Worm (Caenorhabditis elegans) whole organism, L4 larva: ENCODE data around the gene M05D6.3.

ENCODE experiments used
- D1046.2 ChIP-seq: fragments of 200-800 bp; sonication (Bioruptor generic); IDR thresholded peaks from 2 replicates; pipeline ENCODE4 v1.3.6; 2022; ENCODE audit warnings: missing genetic modification characterization, missing compliant biosample characterization
- Y105C5A.15 ChIP-seq: fragments of 200-800 bp; sonication (Bioruptor generic); IDR thresholded peaks from 2 replicates; pipeline ENCODE4 v1.3.6; 2022; ENCODE audit warnings: missing genetic modification characterization, missing compliant biosample characterization
- ZK546.5 ChIP-seq, 2 experiments: sonication (generic microtip); optimal IDR thresholded peaks; 2 replicates each; lab custom pipeline; 2017; ENCODE audit warnings: missing biosample characterization in 2 of 2, missing genetic modification characterization in 2 of 2
- aha-1 ChIP-seq: fragments of 150-350 bp; peaks from one replicate; lab custom pipeline; 2014; ENCODE audit warnings: missing biosample characterization, missing genetic modification characterization
- arid-1 ChIP-seq: fragments of 200-800 bp; sonication (Bioruptor generic); conservative IDR thresholded peaks from 2 replicates; pipeline ENCODE4 v1.3.6; 2022; ENCODE audit warnings: missing genetic modification reagents, missing genetic modification characterization, missing compliant biosample characterization
- attf-4 ChIP-seq: sonication (generic microtip); optimal IDR thresholded peaks from 3 replicates; lab custom pipeline; 2017; ENCODE audit warnings: missing biosample characterization, missing genetic modification characterization
- ceh-28 ChIP-seq: fragments of 150-350 bp; optimal IDR thresholded peaks from 2 replicates; lab custom pipeline; 2014; ENCODE audit warnings: missing biosample characterization, missing genetic modification reagents, missing genetic modification characterization
- ceh-44 ChIP-seq: fragments of 200-800 bp; sonication (Bioruptor generic); IDR thresholded peaks from 2 replicates; pipeline ENCODE4 v1.3.6; 2022; ENCODE audit warnings: missing genetic modification reagents, missing genetic modification characterization, missing compliant biosample characterization
- ctbp-1 ChIP-seq: fragments of 200-800 bp; sonication (Bioruptor generic); IDR thresholded peaks from 2 replicates; pipeline ENCODE4 v1.3.6; 2022; ENCODE audit warnings: missing genetic modification reagents, missing genetic modification characterization, missing compliant biosample characterization
- daf-16 ChIP-seq, 3 experiments: sonication (generic microtip); optimal IDR thresholded peaks; 2 replicates each; lab custom pipeline; 2016 to 2017; ENCODE audit warnings: missing genetic modification characterization in 3 of 3, missing genetic modification reagents in 3 of 3, mild to moderate bottlenecking in 2 of 3, missing compliant biosample characterization in 2 of 3, missing biosample characterization in 1 of 3, moderate library complexity in 1 of 3
- daf-8 ChIP-seq: fragments of 200-800 bp; sonication (Bioruptor generic); IDR thresholded peaks from 2 replicates; pipeline ENCODE4 v1.3.6; 2022; ENCODE audit warnings: missing genetic modification characterization, missing compliant biosample characterization
- dmd-6 ChIP-seq: fragments of 200-800 bp; sonication (Bioruptor generic); IDR thresholded peaks from 2 replicates; pipeline ENCODE4 v1.3.6; 2022; ENCODE audit warnings: missing genetic modification reagents, missing genetic modification characterization, missing compliant biosample characterization
- duxl-1 ChIP-seq: sonication (generic microtip); optimal IDR thresholded peaks from 2 replicates; lab custom pipeline; 2016; ENCODE audit warnings: mild to moderate bottlenecking, missing genetic modification characterization, moderate library complexity, missing compliant biosample characterization; ENCODE audit not compliant: poor library complexity
- hif-1 ChIP-seq, 2 experiments: sonication (generic microtip); optimal IDR thresholded peaks; 2 replicates each; lab custom pipeline; 2016 to 2017; ENCODE audit warnings: missing compliant biosample characterization in 2 of 2, missing genetic modification characterization in 2 of 2, missing genetic modification reagents in 2 of 2, missing genotype in 2 of 2, mild to moderate bottlenecking in 1 of 2
- hlh-11 ChIP-seq: fragments of 200-800 bp; sonication (Bioruptor generic); optimal IDR thresholded peaks from 2 replicates; lab custom pipeline; 2018; ENCODE audit warnings: mild to moderate bottlenecking, missing genetic modification characterization, missing compliant biosample characterization
- hlh-30 ChIP-seq: sonication (generic microtip); optimal IDR thresholded peaks from 2 replicates; lab custom pipeline; 2017; ENCODE audit warnings: antibody characterized with exemption, mild to moderate bottlenecking, missing genetic modification characterization, missing compliant biosample characterization; ENCODE audit not compliant: insufficient read depth
- hmg-1.1 ChIP-seq: fragments of 200-800 bp; sonication (Bioruptor generic); IDR thresholded peaks from 2 replicates; pipeline ENCODE4 v1.3.6; 2022; ENCODE audit warnings: missing genetic modification reagents, missing genetic modification characterization, missing compliant biosample characterization
- lim-7 ChIP-seq: fragments of 200-800 bp; sonication (Bioruptor generic); IDR thresholded peaks from 2 replicates; pipeline ENCODE4 v1.3.6; 2022; ENCODE audit warnings: missing genetic modification characterization, missing compliant biosample characterization
- lin-38 ChIP-seq: fragments of 200-800 bp; sonication (Bioruptor generic); IDR thresholded peaks from 2 replicates; pipeline ENCODE4 v1.3.6; 2022; ENCODE audit warnings: missing genetic modification reagents, missing genetic modification characterization, missing compliant biosample characterization
- lir-3 ChIP-seq: sonication (generic microtip); optimal IDR thresholded peaks from 2 replicates; lab custom pipeline; 2016; ENCODE audit warnings: mild to moderate bottlenecking, missing genetic modification characterization, missing compliant biosample characterization
- mdl-1 ChIP-seq, 2 experiments: fragments of 150-350 bp in 1 of 2; sonication (generic microtip) in 1 of 2; optimal IDR thresholded peaks; 2 replicates each; lab custom pipeline; 2014 to 2017; ENCODE audit warnings: missing biosample characterization in 2 of 2, missing genetic modification characterization in 2 of 2
- nhr-10 ChIP-seq: fragments of 150-350 bp; optimal IDR thresholded peaks from 2 replicates; lab custom pipeline; 2014; ENCODE audit warnings: missing biosample characterization, missing genetic modification characterization
- nhr-111 ChIP-seq: fragments of 200-800 bp; sonication (Bioruptor generic); optimal IDR thresholded peaks from 2 replicates; lab custom pipeline; 2018; ENCODE audit warnings: mild to moderate bottlenecking, missing genetic modification characterization, missing compliant biosample characterization
- nhr-25 ChIP-seq: sonication (generic microtip); optimal IDR thresholded peaks from 2 replicates; lab custom pipeline; 2017; ENCODE audit warnings: missing genetic modification characterization, mild to moderate bottlenecking, missing compliant biosample characterization, antibody characterized with exemption, moderate library complexity, borderline replicate concordance; ENCODE audit not compliant: insufficient read depth
- pha-4 ChIP-seq, 2 experiments: fragments of 150-350 bp in 1 of 2; fragments of 200-800 bp in 1 of 2; sonication (Bioruptor generic) in 1 of 2; IDR thresholded peaks in 1 of 2; optimal IDR thresholded peaks in 1 of 2; 2 replicates each; pipeline versions ENCODE4 v1.3.6 to Lab custom; 2014 to 2022; ENCODE audit warnings: missing genetic modification characterization in 2 of 2, missing genetic modification reagents in 2 of 2, missing biosample characterization in 1 of 2, missing compliant biosample characterization in 1 of 2
- php-3 ChIP-seq: fragments of 200-800 bp; sonication (Bioruptor generic); IDR thresholded peaks from 2 replicates; pipeline ENCODE4 v1.3.6; 2022; ENCODE audit warnings: missing genetic modification reagents, missing genetic modification characterization, missing compliant biosample characterization
- rbr-2 ChIP-seq: sonication (generic microtip); optimal IDR thresholded peaks from 2 replicates; lab custom pipeline; 2016; ENCODE audit warnings: missing genotype, missing genetic modification characterization, missing compliant biosample characterization
- saeg-2 ChIP-seq: fragments of 200-800 bp; sonication (Bioruptor generic); IDR thresholded peaks from 2 replicates; pipeline ENCODE4 v1.3.6; 2022; ENCODE audit warnings: missing genetic modification reagents, missing genetic modification characterization, missing compliant biosample characterization
- set-16 ChIP-seq: fragments of 200-800 bp; sonication (Bioruptor generic); IDR thresholded peaks from 2 replicates; pipeline ENCODE4 v1.3.6; 2022; ENCODE audit warnings: missing genetic modification reagents, missing genetic modification characterization, missing compliant biosample characterization
- spr-3 ChIP-seq: fragments of 200-800 bp; sonication (Bioruptor generic); optimal IDR thresholded peaks from 2 replicates; lab custom pipeline; 2018; ENCODE audit warnings: mild to moderate bottlenecking, missing genetic modification characterization, missing compliant biosample characterization
- tag-97 ChIP-seq: fragments of 200-800 bp; sonication (Bioruptor generic); IDR thresholded peaks from 2 replicates; pipeline ENCODE4 v1.3.6; 2022; ENCODE audit warnings: missing genetic modification characterization, missing compliant biosample characterization
- unc-39 ChIP-seq: sonication (generic microtip); optimal IDR thresholded peaks from 2 replicates; lab custom pipeline; 2017; ENCODE audit warnings: missing biosample characterization, missing genetic modification characterization
- unc-62 ChIP-seq, 3 experiments: fragments of 150-350 bp in 1 of 3; sonication (generic microtip); optimal IDR thresholded peaks in 2 of 3; peaks in 1 of 3; 1 replicate in 1 of 3; 2 replicates in 2 of 3; lab custom pipeline; 2014 to 2017; ENCODE audit warnings: missing biosample characterization in 3 of 3, missing genetic modification characterization in 3 of 3, missing genetic modification reagents in 3 of 3, missing genotype in 1 of 3
- zfp-3 ChIP-seq: fragments of 200-800 bp; sonication (Bioruptor generic); conservative IDR thresholded peaks from 2 replicates; pipeline ENCODE4 v1.3.6; 2022; ENCODE audit warnings: missing genetic modification reagents, missing genetic modification characterization, missing compliant biosample characterization
- zip-11 ChIP-seq: fragments of 200-800 bp; sonication (Bioruptor generic); IDR thresholded peaks from 2 replicates; pipeline ENCODE4 v1.3.6; 2022; ENCODE audit warnings: missing genetic modification characterization, missing compliant biosample characterization
- zip-2 ChIP-seq: fragments of 150-350 bp; optimal IDR thresholded peaks from 2 replicates; lab custom pipeline; 2014; ENCODE audit warnings: missing biosample characterization, missing genetic modification characterization

Gene M05D6.3

DNA sequence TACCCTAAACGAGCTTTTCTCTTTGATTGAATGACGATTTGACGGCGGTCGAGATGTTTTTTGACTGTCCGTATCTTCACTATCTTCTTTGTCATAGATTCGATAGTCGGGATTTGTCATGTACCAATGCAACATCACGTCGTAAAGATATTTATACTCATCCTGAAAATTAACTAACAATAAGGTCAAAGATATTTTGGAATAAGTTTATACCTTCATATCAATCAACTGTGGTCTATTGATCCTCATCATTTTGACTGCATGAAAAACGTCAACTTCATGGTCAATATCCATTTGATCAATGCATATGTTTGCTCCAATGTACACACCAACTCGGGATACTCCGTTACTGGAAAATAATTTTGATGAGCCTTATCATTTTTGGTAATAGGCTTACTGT lies 12.6 kb downstream of the M05D6.3 start:
- TF ChIP-seq zip-2 (no peak), aha-1 (tag; lab: Kevin White, UChicago) (peak; percentile 53), ZK546.5 (tag; optimal IDR thresholded peaks at IDR 0.05; lab: Kevin White, UChicago) (no peak), zip-11 (GFP tag; lab: Robert Waterston, UW) (no peak), unc-62 (GFP tag; optimal IDR thresholded peaks at IDR 0.05 in 1 of 2; lab: Kevin White, UChicago) (peak in 1 of 2 experiments; percentile 63), unc-62 (tag; optimal IDR thresholded peaks at IDR 0.05; lab: Kevin White, UChicago) (no peak), lim-7 (no peak), unc-39 (tag; lab: Kevin White, UChicago) (no peak)

- TF ChIP-seq nhr-111 (GFP tag; lab: Kevin White, UChicago) (no peak), hlh-30 (no peak), lin-38 (no peak), unc-62 (GFP tag; optimal IDR thresholded peaks at IDR 0.05 in 1 of 2; lab: Kevin White, UChicago) (peak in 1 of 2 experiments; percentile 80), unc-62 (tag; optimal IDR thresholded peaks at IDR 0.05; lab: Kevin White, UChicago) (no peak), dmd-6 (no peak), set-16 (GFP tag; lab: Robert Waterston, UW) (no peak)
Measured at ce11 chrII:8494228-8494717, 18.7 kb downstream of the M05D6.3 start, which contains the start of gene M05D6.9. M05D6.9 (plus strand) TSS chrII:8494278.

DNA sequence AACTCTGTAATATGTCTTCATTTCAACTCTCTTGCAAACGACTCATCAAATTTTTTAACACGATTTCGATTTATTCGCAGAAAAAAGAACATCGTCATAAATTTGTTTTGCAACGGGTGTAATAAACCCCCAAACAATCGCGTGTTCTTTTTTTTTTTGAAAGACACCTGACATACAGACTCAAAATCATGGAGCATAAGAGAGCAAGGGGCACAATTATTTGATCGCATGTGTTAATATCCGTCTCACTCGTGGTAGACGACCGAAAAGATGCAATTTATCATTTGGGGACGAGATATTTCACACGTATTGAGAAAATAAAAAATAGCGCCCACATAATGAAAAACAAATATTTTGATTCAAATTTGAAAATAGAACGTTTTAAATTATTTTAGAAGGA lies 20.6 kb downstream of the M05D6.3 start:
- TF ChIP-seq ctbp-1 (no peak), php-3 (GFP tag; lab: Robert Waterston, UW) (no peak), rbr-2 (tag; lab: Kevin White, UChicago) (no peak), nhr-25 (tag; lab: Kevin White, UChicago) (no peak), Y105C5A.15 (GFP tag; lab: Robert Waterston, UW) (no peak), hlh-30 (peak; percentile 45), daf-16 (GFP tag; optimal IDR thresholded peaks at IDR 0.05; lab: Kevin White, UChicago) (peak in 1 of 2 experiments; percentile 65), daf-16 (tag; optimal IDR thresholded peaks at IDR 0.05; lab: Kevin White, UChicago) (no peak), unc-62 (GFP tag; optimal IDR thresholded peaks at IDR 0.05 in 1 of 2; lab: Kevin White, UChicago) (no peak), unc-62 (tag; optimal IDR thresholded peaks at IDR 0.05; lab: Kevin White, UChicago) (no peak), daf-8 (GFP tag; lab: Robert Waterston, UW) (no peak), hmg-1.1 (GFP tag; lab: Robert Waterston, UW) (no peak), lir-3 (tag; lab: Kevin White, UChicago) (no peak), mdl-1 (tag; optimal IDR thresholded peaks at IDR 0.05; lab: Kevin White, UChicago) (no peak), zfp-3 (GFP tag; lab: Robert Waterston, UW) (no peak), saeg-2 (no peak), attf-4 (no peak), nhr-10 (no peak), hlh-11 (tag; lab: Kevin White, UChicago) (peak; percentile 29), arid-1 (GFP tag; lab: Robert Waterston, UW) (no peak), spr-3 (GFP tag; lab: Kevin White, UChicago) (no peak), tag-97 (GFP tag; lab: Robert Waterston, UW) (no peak), D1046.2 (GFP tag; lab: Robert Waterston, UW) (no peak), pha-4 (GFP tag; IDR thresholded peaks at IDR 0.05; lab: Robert Waterston, UW) (no peak), pha-4 (tag; optimal IDR thresholded peaks at IDR 0.05; lab: Kevin White, UChicago) (no peak), hif-1 (tag; optimal IDR thresholded peaks at IDR 0.05; lab: Kevin White, UChicago) (peak in 1 of 2 experiments; percentile 0), ceh-28 (tag; lab: Kevin White, UChicago) (no peak), ceh-44 (GFP tag; lab: Robert Waterston, UW) (no peak), duxl-1 (no peak)
